Fruit fly (Drosophila melanogaster): ENCODE measurements around the gene SC35.
A peak's percentile ranks its signal among the peaks of the same experiment; 100 is the strongest.

The SC35 gene

DNA sequence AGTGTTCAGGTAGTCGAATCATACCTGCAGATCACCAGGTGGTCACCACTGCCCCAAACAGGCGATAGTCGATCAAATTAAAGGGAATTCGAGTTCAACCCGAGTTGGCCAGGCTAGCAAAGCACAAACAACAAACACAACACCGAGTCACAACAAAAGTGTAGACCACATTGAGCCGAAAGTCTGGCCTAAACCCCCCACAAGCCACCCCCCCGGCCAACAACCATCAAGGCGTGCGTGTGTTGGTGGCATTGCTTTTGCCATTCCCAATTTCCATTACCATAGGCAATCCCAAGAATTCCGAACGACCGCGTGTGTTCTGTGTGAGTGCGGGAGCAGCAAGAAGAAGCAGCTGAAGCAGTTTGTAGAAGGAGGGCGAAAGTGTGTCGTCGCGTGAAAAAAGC lies at the start of gene SC35:
SC35 (minus strand) TSS at position 131 of the 404 bp plus-strand sequence.
- TF ChIP-seq CG14711 (tag; optimal IDR thresholded peaks at IDR 0.05) (peak; percentile 4), Clk (GFP tag; optimal IDR thresholded peaks at IDR 0.05) (no peak), cic (GFP tag; optimal IDR thresholded peaks at IDR 0.05) (peak; percentile 10), Mnt (GFP tag; optimal IDR thresholded peaks at IDR 0.05) (peak; percentile 90), CG12768 (GFP tag; optimal IDR thresholded peaks at IDR 0.05) (peak; percentile 62)

- peak; percentile 88 for TF ChIP-seq CG12768 (GFP tag; optimal IDR thresholded peaks at IDR 0.05)
- TF ChIP-seq CG14711 (tag; optimal IDR thresholded peaks at IDR 0.05), result peak; percentile 86
- TF ChIP-seq CG1620 (GFP tag; optimal IDR thresholded peaks at IDR 0.05), result peak; percentile 92
- peak; percentile 90 for TF ChIP-seq CG33017 (tag; optimal IDR thresholded peaks at IDR 0.05)
- no peak for TF ChIP-seq kay (GFP tag; ENCODE audit: borderline replicate concordance)
- TF ChIP-seq CG11617 (GFP tag; optimal IDR thresholded peaks at IDR 0.05), result peak; percentile 90
- TF ChIP-seq CG7045 (GFP tag; optimal IDR thresholded peaks at IDR 0.05), result peak; percentile 91
- peak; percentile 93 for TF ChIP-seq CG5204 (GFP tag; optimal IDR thresholded peaks at IDR 0.05)
- peak; percentile 85 for TF ChIP-seq Crg-1 (GFP tag; optimal IDR thresholded peaks at IDR 0.05)
- no peak for TF ChIP-seq cnc (optimal IDR thresholded peaks at IDR 0.05)
- peak; percentile 79 for TF ChIP-seq pad (GFP tag; optimal IDR thresholded peaks at IDR 0.05)
- TF ChIP-seq cic (GFP tag; optimal IDR thresholded peaks at IDR 0.05), result peak; percentile 17
- peak; percentile 91 for TF ChIP-seq CG7101 (tag; optimal IDR thresholded peaks at IDR 0.05)
- peak; percentile 96 for TF ChIP-seq bab1 (GFP tag; optimal IDR thresholded peaks at IDR 0.05)
- TF ChIP-seq tj (GFP tag; optimal IDR thresholded peaks at IDR 0.05), result peak; percentile 64
- TF ChIP-seq ovo (GFP tag; optimal IDR thresholded peaks at IDR 0.05), result peak; percentile 77
- TF ChIP-seq Hr96 (GFP tag; optimal IDR thresholded peaks at IDR 0.05), result peak; percentile 90
- peak; percentile 78 for TF ChIP-seq Clk (GFP tag; optimal IDR thresholded peaks at IDR 0.05)
- TF ChIP-seq Mnt (GFP tag; optimal IDR thresholded peaks at IDR 0.05), result peak; percentile 74
- peak; percentile 89 for TF ChIP-seq toe (GFP tag; optimal IDR thresholded peaks at IDR 0.05)
These were observed 49.5 kb upstream of the SC35 start for dm6 chr2L:12483866-12484554.

DNA sequence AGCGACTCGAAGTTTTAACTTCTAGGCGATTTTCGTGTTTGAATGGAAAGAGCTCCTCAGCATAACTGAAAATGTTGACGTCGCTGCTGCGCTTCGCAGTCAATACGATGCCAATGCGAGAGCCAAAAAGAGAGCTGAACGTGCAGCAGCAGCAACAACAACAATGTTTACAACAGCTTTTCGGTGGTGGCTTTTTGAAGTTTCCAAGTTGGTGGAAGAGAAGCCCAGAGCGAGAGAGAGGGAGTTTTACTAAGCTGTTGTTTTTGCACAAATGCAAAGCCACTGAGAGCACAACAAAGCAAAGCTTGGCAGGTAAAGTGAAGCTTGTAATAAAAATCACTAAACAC lies 49.0 kb upstream of the SC35 start:
- TF ChIP-seq bab1 (GFP tag; optimal IDR thresholded peaks at IDR 0.05), result no peak
- TF ChIP-seq tj (GFP tag; optimal IDR thresholded peaks at IDR 0.05), result peak; percentile 75

DNA sequence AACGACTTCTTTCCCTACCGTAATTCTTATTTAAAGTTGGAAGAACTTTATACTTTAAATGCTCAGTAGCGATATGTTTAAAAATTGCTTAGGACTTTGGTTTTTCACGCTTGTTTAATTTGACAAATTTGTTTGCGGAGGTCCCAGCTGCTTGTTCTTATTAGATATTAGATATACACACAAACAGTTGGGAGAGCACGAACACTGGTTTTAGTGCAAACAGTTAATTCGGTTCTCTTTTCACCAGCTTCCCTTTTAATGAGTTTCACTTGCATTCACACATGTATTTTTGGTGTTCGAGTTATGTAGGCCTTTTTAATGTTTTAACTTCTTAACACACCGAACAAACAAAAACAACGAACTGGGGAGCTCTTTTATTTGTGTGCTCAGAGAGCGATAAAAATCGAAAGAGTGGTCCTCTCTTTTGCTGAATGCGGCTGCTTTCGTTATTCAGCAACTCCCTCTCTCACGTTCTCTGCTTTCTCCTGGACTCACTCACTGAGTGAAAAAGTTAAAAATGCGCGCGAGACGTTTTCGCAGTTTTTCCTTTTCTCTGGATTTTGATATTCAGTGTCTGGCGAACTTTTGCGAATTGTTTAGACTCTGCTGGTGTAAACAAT lies 48.4 kb upstream of the SC35 start:
- TF ChIP-seq kay (GFP tag; ENCODE audit: borderline replicate concordance), result no peak
- TF ChIP-seq CG1620 (GFP tag; optimal IDR thresholded peaks at IDR 0.05), result no peak
- TF ChIP-seq tj (GFP tag; optimal IDR thresholded peaks at IDR 0.05), result no peak
- no peak for TF ChIP-seq CG11617 (GFP tag; optimal IDR thresholded peaks at IDR 0.05)
- no peak for TF ChIP-seq Crg-1 (GFP tag; optimal IDR thresholded peaks at IDR 0.05)

DNA sequence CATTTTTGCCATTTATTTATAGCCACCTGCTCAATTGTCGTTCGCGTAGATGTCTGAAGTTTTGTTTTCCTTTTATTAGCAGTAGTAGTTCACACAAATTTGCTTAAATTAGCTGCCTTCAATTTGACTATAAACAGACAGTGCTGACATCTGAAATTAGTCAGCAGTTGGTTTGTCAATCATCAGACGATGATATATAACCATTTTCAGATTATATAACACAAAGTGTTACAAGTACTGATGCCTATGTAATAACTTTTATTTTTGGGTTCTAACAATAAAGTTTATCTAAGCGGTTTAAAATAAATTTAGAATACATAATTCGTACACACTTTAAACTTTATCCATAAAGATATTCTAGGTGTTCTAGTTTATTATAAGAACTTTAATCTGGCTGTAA lies 47.3 kb upstream of the SC35 start:
- TF ChIP-seq CG1620 (GFP tag; optimal IDR thresholded peaks at IDR 0.05) (no peak), toe (GFP tag; optimal IDR thresholded peaks at IDR 0.05) (no peak), Mnt (GFP tag; optimal IDR thresholded peaks at IDR 0.05) (no peak), Hr96 (GFP tag; optimal IDR thresholded peaks at IDR 0.05) (no peak), pad (GFP tag; optimal IDR thresholded peaks at IDR 0.05) (no peak), CG11617 (GFP tag; optimal IDR thresholded peaks at IDR 0.05) (no peak), cic (GFP tag; optimal IDR thresholded peaks at IDR 0.05) (no peak), tj (GFP tag; optimal IDR thresholded peaks at IDR 0.05) (no peak), CG33017 (tag; optimal IDR thresholded peaks at IDR 0.05) (no peak), CG5204 (GFP tag; optimal IDR thresholded peaks at IDR 0.05) (no peak), ovo (GFP tag; optimal IDR thresholded peaks at IDR 0.05) (no peak), Clk (GFP tag; optimal IDR thresholded peaks at IDR 0.05) (no peak), CG7045 (GFP tag; optimal IDR thresholded peaks at IDR 0.05) (no peak), bab1 (GFP tag; optimal IDR thresholded peaks at IDR 0.05) (no peak)

- TF ChIP-seq CG7101 (tag; optimal IDR thresholded peaks at IDR 0.05), result no peak
- TF ChIP-seq pad (GFP tag; optimal IDR thresholded peaks at IDR 0.05), result no peak
- no peak for TF ChIP-seq CG12768 (GFP tag; optimal IDR thresholded peaks at IDR 0.05)
- TF ChIP-seq toe (GFP tag; optimal IDR thresholded peaks at IDR 0.05), result no peak
- TF ChIP-seq tj (GFP tag; optimal IDR thresholded peaks at IDR 0.05), result no peak
- TF ChIP-seq Crg-1 (GFP tag; optimal IDR thresholded peaks at IDR 0.05), result no peak
- TF ChIP-seq bab1 (GFP tag; optimal IDR thresholded peaks at IDR 0.05), result no peak
- TF ChIP-seq cnc (optimal IDR thresholded peaks at IDR 0.05), result no peak
- TF ChIP-seq CG14711 (tag; optimal IDR thresholded peaks at IDR 0.05), result no peak
- TF ChIP-seq CG11617 (GFP tag; optimal IDR thresholded peaks at IDR 0.05), result no peak
- TF ChIP-seq CG5204 (GFP tag; optimal IDR thresholded peaks at IDR 0.05), result no peak
- TF ChIP-seq Hr96 (GFP tag; optimal IDR thresholded peaks at IDR 0.05), result no peak
These were observed 46.4 kb upstream of the SC35 start for dm6 chr2L:12480846-12481245.

dm6 chr2L:12479994-12480393 lies 45.5 kb upstream of the SC35 start:
- TF ChIP-seq Crg-1 (GFP tag; optimal IDR thresholded peaks at IDR 0.05) (no peak), Hr96 (GFP tag; optimal IDR thresholded peaks at IDR 0.05) (no peak), bab1 (GFP tag; optimal IDR thresholded peaks at IDR 0.05) (peak; percentile 6), CG33017 (tag; optimal IDR thresholded peaks at IDR 0.05) (no peak), ovo (GFP tag; optimal IDR thresholded peaks at IDR 0.05) (no peak), tj (GFP tag; optimal IDR thresholded peaks at IDR 0.05) (peak; percentile 98), CG14711 (tag; optimal IDR thresholded peaks at IDR 0.05) (no peak), CG7045 (GFP tag; optimal IDR thresholded peaks at IDR 0.05) (no peak), pad (GFP tag; optimal IDR thresholded peaks at IDR 0.05) (no peak), CG1620 (GFP tag; optimal IDR thresholded peaks at IDR 0.05) (no peak), cnc (optimal IDR thresholded peaks at IDR 0.05) (no peak), CG5204 (GFP tag; optimal IDR thresholded peaks at IDR 0.05) (no peak), Mnt (GFP tag; optimal IDR thresholded peaks at IDR 0.05) (no peak), cic (GFP tag; optimal IDR thresholded peaks at IDR 0.05) (no peak), Clk (GFP tag; optimal IDR thresholded peaks at IDR 0.05) (no peak)
